Worm (Caenorhabditis elegans): ENCODE results near the gene rep-1.

Gene rep-1

ce11 chrIII:1607659-1608058 is 37.6 kb downstream of the rep-1 start:
- TF ChIP-seq ama-1 (optimal IDR thresholded peaks at IDR 0.05) (no peak), flt-1 (GFP tag; IDR thresholded peaks at IDR 0.05) (no peak), hmg-4 (GFP tag; optimal IDR thresholded peaks at IDR 0.05) (no peak), sea-1 (GFP tag; conservative IDR thresholded peaks at IDR 0.05) (no peak), B0310.2 (tag; optimal IDR thresholded peaks at IDR 0.05) (no peak), hmbx-1 (tag; optimal IDR thresholded peaks at IDR 0.05) (no peak), F13C5.2 (tag; optimal IDR thresholded peaks at IDR 0.05) (no peak), tbx-11 (GFP tag; IDR thresholded peaks at IDR 0.05) (no peak), pes-1 (GFP tag; IDR thresholded peaks at IDR 0.05) (no peak), tra-4 (tag; optimal IDR thresholded peaks at IDR 0.05) (no peak)

DNA sequence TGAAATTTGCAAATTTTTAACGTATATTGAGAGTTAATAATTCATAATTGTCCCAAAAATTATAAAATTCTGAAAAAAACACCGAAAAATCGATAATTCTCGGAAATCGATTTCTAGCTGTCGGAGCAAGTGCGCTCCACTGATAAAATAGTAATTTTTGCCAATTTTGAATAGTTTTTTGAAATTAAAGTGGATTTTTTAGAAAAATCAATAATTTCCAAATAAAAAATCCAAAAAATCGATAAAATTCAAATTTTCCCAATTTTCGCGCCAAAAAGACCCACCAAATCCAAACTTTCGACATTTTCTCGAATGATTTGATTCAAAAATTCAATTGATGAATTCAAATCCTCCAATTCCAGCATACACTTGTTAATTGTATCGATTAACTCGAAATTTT is 40.8 kb downstream of the rep-1 start:
- no peak for TF ChIP-seq F13C5.2 (tag; optimal IDR thresholded peaks at IDR 0.05)
- no peak for TF ChIP-seq hnd-1 (tag; optimal IDR thresholded peaks at IDR 0.05)
- TF ChIP-seq ceh-13 (GFP tag; optimal IDR thresholded peaks at IDR 0.05), result no peak
- TF ChIP-seq ets-7 (tag; optimal IDR thresholded peaks at IDR 0.05), result no peak
- no peak for TF ChIP-seq flt-1 (GFP tag; IDR thresholded peaks at IDR 0.05)
- no peak for TF ChIP-seq tra-4 (tag; optimal IDR thresholded peaks at IDR 0.05)
- no peak for TF ChIP-seq tbx-11 (GFP tag; IDR thresholded peaks at IDR 0.05)
- no peak for TF ChIP-seq B0310.2 (tag; optimal IDR thresholded peaks at IDR 0.05)
- no peak for TF ChIP-seq ceh-36 (tag; optimal IDR thresholded peaks at IDR 0.05)
- no peak for TF ChIP-seq scrt-1 (GFP tag; IDR thresholded peaks at IDR 0.05)
- no peak for TF ChIP-seq hmg-4 (GFP tag; optimal IDR thresholded peaks at IDR 0.05)
- TF ChIP-seq tbx-37 (GFP tag; conservative IDR thresholded peaks at IDR 0.05), result no peak
- no peak for TF ChIP-seq pes-1 (GFP tag; IDR thresholded peaks at IDR 0.05)
- TF ChIP-seq sea-1 (GFP tag; conservative IDR thresholded peaks at IDR 0.05), result no peak
- TF ChIP-seq aly-1 (tag; optimal IDR thresholded peaks at IDR 0.05), result no peak
- TF ChIP-seq hmbx-1 (tag; optimal IDR thresholded peaks at IDR 0.05), result no peak
- no peak for TF ChIP-seq ama-1 (optimal IDR thresholded peaks at IDR 0.05)

ce11 chrIII:1612974-1613568 is 43.0 kb downstream of the rep-1 start:
- TF ChIP-seq scrt-1 (GFP tag; IDR thresholded peaks at IDR 0.05), result no peak
- no peak for TF ChIP-seq hmg-4 (GFP tag; optimal IDR thresholded peaks at IDR 0.05)
- 0 out of 2 replicates have a peak, but pooled peaks have one; percentile 51 for TF ChIP-seq pes-1 (GFP tag; IDR thresholded peaks at IDR 0.05)

DNA sequence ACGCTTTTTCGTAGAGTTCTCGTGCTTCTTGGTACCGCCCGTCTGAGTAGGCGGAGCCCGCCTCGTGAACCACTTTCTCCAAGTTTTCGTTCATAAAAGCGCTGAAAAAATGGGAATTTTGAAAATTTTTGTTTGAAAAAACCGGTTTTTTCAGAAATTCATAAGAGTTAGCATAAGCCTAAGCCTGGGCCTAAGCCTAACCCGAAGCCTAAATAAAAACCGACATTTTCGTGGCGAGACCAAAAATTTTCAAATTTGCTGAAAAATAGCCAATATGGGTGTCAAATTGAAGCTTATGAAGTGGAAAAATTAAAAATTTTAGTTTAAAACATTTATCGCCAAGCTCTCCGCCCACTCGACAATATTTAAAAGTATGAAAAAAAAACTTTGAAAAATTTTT is 43.8 kb downstream of the rep-1 start, which contains the start of gene Y22D7AL.9:
Gene Y22D7AL.9, minus strand, starts transcription at position 101 of the 400 bp plus-strand sequence.
- TF ChIP-seq ets-7 (tag; optimal IDR thresholded peaks at IDR 0.05) (no peak), hmg-4 (GFP tag; optimal IDR thresholded peaks at IDR 0.05) (no peak), ama-1 (optimal IDR thresholded peaks at IDR 0.05) (no peak), aly-1 (tag; optimal IDR thresholded peaks at IDR 0.05) (no peak), pes-1 (GFP tag; IDR thresholded peaks at IDR 0.05) (no peak), B0310.2 (tag; optimal IDR thresholded peaks at IDR 0.05) (no peak), flt-1 (GFP tag; IDR thresholded peaks at IDR 0.05) (no peak), F13C5.2 (tag; optimal IDR thresholded peaks at IDR 0.05) (no peak), hnd-1 (tag; optimal IDR thresholded peaks at IDR 0.05) (no peak), ceh-36 (tag; optimal IDR thresholded peaks at IDR 0.05) (no peak), tbx-37 (GFP tag; conservative IDR thresholded peaks at IDR 0.05) (no peak), scrt-1 (GFP tag; IDR thresholded peaks at IDR 0.05) (no peak), ceh-13 (GFP tag; optimal IDR thresholded peaks at IDR 0.05) (no peak), hmbx-1 (tag; optimal IDR thresholded peaks at IDR 0.05) (no peak), tbx-11 (GFP tag; IDR thresholded peaks at IDR 0.05) (no peak), tra-4 (tag; optimal IDR thresholded peaks at IDR 0.05) (no peak), sea-1 (GFP tag; conservative IDR thresholded peaks at IDR 0.05) (no peak)

ce11 chrIII:1614412-1614811 is 44.3 kb downstream of the rep-1 start:
- TF ChIP-seq ceh-36 (tag; optimal IDR thresholded peaks at IDR 0.05) (no peak), hmg-4 (GFP tag; optimal IDR thresholded peaks at IDR 0.05) (no peak), scrt-1 (GFP tag; IDR thresholded peaks at IDR 0.05) (no peak), ets-7 (tag; optimal IDR thresholded peaks at IDR 0.05) (no peak), sea-1 (GFP tag; conservative IDR thresholded peaks at IDR 0.05) (no peak), F13C5.2 (tag; optimal IDR thresholded peaks at IDR 0.05) (no peak), B0310.2 (tag; optimal IDR thresholded peaks at IDR 0.05) (no peak), tbx-11 (GFP tag; IDR thresholded peaks at IDR 0.05) (no peak), ceh-13 (GFP tag; optimal IDR thresholded peaks at IDR 0.05) (no peak), pes-1 (GFP tag; IDR thresholded peaks at IDR 0.05) (no peak), aly-1 (tag; optimal IDR thresholded peaks at IDR 0.05) (no peak), tra-4 (tag; optimal IDR thresholded peaks at IDR 0.05) (no peak)

DNA sequence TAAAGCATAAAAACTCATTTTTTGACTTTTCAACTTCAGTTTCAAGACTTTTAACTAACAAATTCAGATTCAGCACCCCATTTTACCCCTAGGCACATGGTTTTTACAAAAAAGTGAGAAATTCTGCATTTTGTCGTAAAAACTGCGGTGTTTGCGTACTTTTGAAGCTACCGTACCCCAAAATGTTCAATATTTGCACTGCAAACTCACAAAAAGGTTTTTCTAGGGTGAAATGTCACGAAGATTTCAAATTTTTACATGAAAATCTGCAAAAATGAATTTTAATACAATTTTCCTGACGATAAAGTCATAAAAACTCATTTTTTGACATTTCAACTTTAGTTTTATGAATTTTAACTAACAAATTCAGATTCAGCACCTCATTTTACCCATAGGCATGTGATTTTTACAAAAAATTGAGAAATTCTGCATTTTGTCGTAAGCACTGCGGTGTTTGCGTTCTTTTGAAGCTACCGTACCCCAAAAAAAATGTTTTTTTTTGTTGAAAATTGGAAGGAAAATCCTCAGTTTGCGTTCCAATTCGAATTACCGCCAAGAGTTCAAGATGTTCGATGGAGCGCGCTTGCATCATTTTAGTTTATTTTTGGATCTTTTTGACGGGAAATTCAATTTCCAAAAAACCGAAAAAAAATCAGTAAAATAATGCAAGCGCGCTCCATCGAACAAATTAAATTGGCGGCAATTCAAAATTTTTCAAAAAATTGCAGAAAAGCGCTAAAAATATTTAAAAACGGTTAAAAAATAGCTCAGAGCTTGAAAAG is 46.3 kb downstream of the rep-1 start:
- TF ChIP-seq B0310.2 (tag; optimal IDR thresholded peaks at IDR 0.05) (peak; percentile 44), sea-1 (GFP tag; conservative IDR thresholded peaks at IDR 0.05) (0 out of 2 replicates have a peak, but pooled peaks have one; percentile 38), tbx-11 (GFP tag; IDR thresholded peaks at IDR 0.05) (no peak), hnd-1 (tag; optimal IDR thresholded peaks at IDR 0.05) (no peak)

DNA sequence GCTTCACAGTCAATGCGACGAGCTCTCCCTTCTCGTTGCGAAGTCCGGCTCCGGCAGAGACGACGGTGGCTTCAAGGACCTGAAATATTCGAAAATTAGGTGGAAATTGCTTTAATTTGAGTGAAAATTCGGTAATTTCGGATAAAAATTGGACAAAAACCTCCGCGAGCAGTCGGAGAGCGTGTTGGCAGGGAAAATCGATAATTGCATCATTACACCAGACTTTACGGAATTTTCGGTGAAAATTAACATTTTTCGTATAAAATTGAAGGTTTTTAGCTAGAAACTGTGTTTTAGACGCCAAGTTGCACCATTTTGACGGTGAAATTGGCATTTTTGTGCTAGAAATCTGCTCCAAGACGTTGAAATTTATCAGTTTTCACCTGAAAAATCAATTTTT is 48.2 kb downstream of the rep-1 start:
- no peak for TF ChIP-seq hmg-4 (GFP tag; optimal IDR thresholded peaks at IDR 0.05)
- no peak for TF ChIP-seq tra-4 (tag; optimal IDR thresholded peaks at IDR 0.05)
- TF ChIP-seq F13C5.2 (tag; optimal IDR thresholded peaks at IDR 0.05), result no peak
- no peak for TF ChIP-seq ets-7 (tag; optimal IDR thresholded peaks at IDR 0.05)
- TF ChIP-seq flt-1 (GFP tag; IDR thresholded peaks at IDR 0.05), result no peak
- TF ChIP-seq hmbx-1 (tag; optimal IDR thresholded peaks at IDR 0.05), result no peak
- TF ChIP-seq sea-1 (GFP tag; conservative IDR thresholded peaks at IDR 0.05), result no peak
- no peak for TF ChIP-seq aly-1 (tag; optimal IDR thresholded peaks at IDR 0.05)
- TF ChIP-seq B0310.2 (tag; optimal IDR thresholded peaks at IDR 0.05), result no peak
- TF ChIP-seq ama-1 (optimal IDR thresholded peaks at IDR 0.05), result no peak
- TF ChIP-seq tbx-11 (GFP tag; IDR thresholded peaks at IDR 0.05), result no peak
- no peak for TF ChIP-seq ceh-36 (tag; optimal IDR thresholded peaks at IDR 0.05)
- no peak for TF ChIP-seq tbx-37 (GFP tag; conservative IDR thresholded peaks at IDR 0.05)
- TF ChIP-seq ceh-13 (GFP tag; optimal IDR thresholded peaks at IDR 0.05), result no peak
- TF ChIP-seq pes-1 (GFP tag; IDR thresholded peaks at IDR 0.05), result no peak
- TF ChIP-seq hnd-1 (tag; optimal IDR thresholded peaks at IDR 0.05), result no peak
- no peak for TF ChIP-seq scrt-1 (GFP tag; IDR thresholded peaks at IDR 0.05)

Measured in whole organism, early embryonic.